Fruit fly (Drosophila melanogaster): Measurements from ENCODE around the gene CG10809.

dm6 chr3L:9888630-9889130, 29.0 kb upstream of the CG10809 start, which contains the start of the genes Taf2 and CalpB:
- no peak for TF ChIP-seq usp (GFP tag; optimal IDR thresholded peaks at IDR 0.05)
- no peak for TF ChIP-seq EcR (GFP tag; optimal IDR thresholded peaks at IDR 0.05)
- TF ChIP-seq Dll (optimal IDR thresholded peaks at IDR 0.05) = no peak
- no peak for TF ChIP-seq psq (optimal IDR thresholded peaks at IDR 0.05)

Data from whole organism.